Fruit fly (Drosophila melanogaster) whole organism, adult: ENCODE data around the gene Snx17.

Experiments used
- CG11617 ChIP-seq: fragments of 200-800 bp; sonication (Bioruptor generic); optimal IDR thresholded peaks from 2 replicates; lab custom pipeline; 2017; ENCODE audit warnings: mild to moderate bottlenecking, missing biosample characterization, missing genetic modification reagents, missing genetic modification characterization
- CG12768 ChIP-seq: fragments of 200-800 bp; sonication (Bioruptor generic); optimal IDR thresholded peaks from 2 replicates; lab custom pipeline; 2017; ENCODE audit warnings: missing biosample characterization, missing genetic modification characterization, mild to moderate bottlenecking, moderate library complexity, missing genetic modification reagents
- CG14711 ChIP-seq: fragments of 200-800 bp; sonication (Bioruptor generic); optimal IDR thresholded peaks from 2 replicates; lab custom pipeline; 2018; ENCODE audit warnings: missing biosample characterization, mild to moderate bottlenecking, missing genetic modification characterization, moderate library complexity
- CG1620 ChIP-seq: fragments of 200-800 bp; sonication (Bioruptor generic); optimal IDR thresholded peaks from 2 replicates; lab custom pipeline; 2016; ENCODE audit warnings: missing biosample characterization, missing genetic modification characterization
- CG33017 ChIP-seq: fragments of 200-800 bp; sonication (Bioruptor generic); optimal IDR thresholded peaks from 2 replicates; lab custom pipeline; 2018; ENCODE audit warnings: missing biosample characterization, mild to moderate bottlenecking, missing genetic modification characterization, moderate library complexity
- CG5204 ChIP-seq: fragments of 200-800 bp; sonication (Bioruptor generic); optimal IDR thresholded peaks from 2 replicates; lab custom pipeline; 2016; ENCODE audit warnings: missing biosample characterization, missing genetic modification characterization
- CG7045 ChIP-seq: fragments of 200-800 bp; sonication (Bioruptor generic); optimal IDR thresholded peaks from 2 replicates; lab custom pipeline; 2017; ENCODE audit warnings: missing biosample characterization, mild to moderate bottlenecking, missing genetic modification characterization
- CG7101 ChIP-seq: fragments of 200-800 bp; sonication (Bioruptor generic); optimal IDR thresholded peaks from 2 replicates; lab custom pipeline; 2018; ENCODE audit warnings: missing biosample characterization, mild to moderate bottlenecking, missing genetic modification characterization, moderate library complexity
- Clk ChIP-seq: fragments of 200-800 bp; sonication (Bioruptor generic); optimal IDR thresholded peaks from 2 replicates; lab custom pipeline; 2017; ENCODE audit warnings: missing biosample characterization, missing genetic modification characterization
- Crg-1 ChIP-seq: fragments of 200-800 bp; sonication (Bioruptor generic); optimal IDR thresholded peaks from 2 replicates; lab custom pipeline; 2016; ENCODE audit warnings: missing biosample characterization, missing genetic modification characterization
- Hr96 ChIP-seq: fragments of 200-800 bp; sonication (Bioruptor generic); optimal IDR thresholded peaks from 2 replicates; lab custom pipeline; 2016; ENCODE audit warnings: missing biosample characterization, missing genetic modification characterization
- Mnt ChIP-seq: fragments of 200-800 bp; sonication (Bioruptor generic); optimal IDR thresholded peaks from 2 replicates; lab custom pipeline; 2016; ENCODE audit warnings: missing biosample characterization, mild to moderate bottlenecking, missing genetic modification characterization
- bab1 ChIP-seq: fragments of 200-800 bp; sonication (Bioruptor generic); optimal IDR thresholded peaks from 3 replicates; lab custom pipeline; 2019; ENCODE audit warnings: missing biosample characterization, mild to moderate bottlenecking, missing genetic modification characterization, moderate library complexity
- cic ChIP-seq: fragments of 200-800 bp; sonication (Bioruptor generic); optimal IDR thresholded peaks from 2 replicates; lab custom pipeline; 2017; ENCODE audit warnings: missing biosample characterization, mild to moderate bottlenecking, missing genetic modification characterization, moderate library complexity
- cnc ChIP-seq, 2 experiments: fragments of >200 bp; optimal IDR thresholded peaks; 2 replicates each; lab custom pipeline; 2017
- kay ChIP-seq: fragments of 200-800 bp; sonication (Bioruptor generic); peaks from one replicate; lab custom pipeline; 2016; ENCODE audit warnings: missing biosample characterization, missing genetic modification characterization, borderline replicate concordance
- ovo ChIP-seq: fragments of 200-800 bp; sonication (Bioruptor generic); optimal IDR thresholded peaks from 2 replicates; lab custom pipeline; 2016; ENCODE audit warnings: missing biosample characterization, missing genetic modification characterization
- pad ChIP-seq: fragments of 200-800 bp; sonication (Bioruptor generic); optimal IDR thresholded peaks from 3 replicates; lab custom pipeline; 2017; ENCODE audit warnings: missing biosample characterization, missing genetic modification characterization, mild to moderate bottlenecking, moderate library complexity, missing genetic modification reagents
- tj ChIP-seq: fragments of 200-800 bp; sonication (Bioruptor generic); optimal IDR thresholded peaks from 3 replicates; lab custom pipeline; 2017; ENCODE audit warnings: missing biosample characterization, mild to moderate bottlenecking, missing genetic modification characterization, moderate library complexity
- toe ChIP-seq: fragments of 200-800 bp; sonication (Bioruptor generic); optimal IDR thresholded peaks from 2 replicates; lab custom pipeline; 2016; ENCODE audit warnings: missing biosample characterization, missing genetic modification characterization

Snx17 gene

dm6 chr2L:10238726-10239652 lies 32.2 kb upstream of the Snx17 start, which contains the start of gene me31B:
Gene me31B (plus strand): TSS chr2L:10239341.
- TF ChIP-seq CG33017 (tag; lab: Kevin White, UChicago), result no peak
- TF ChIP-seq kay (GFP tag; lab: Kevin White, UChicago), result peak; percentile 70
- no peak for TF ChIP-seq Crg-1 (GFP tag; lab: Kevin White, UChicago)
- TF ChIP-seq Hr96 (GFP tag; lab: Kevin White, UChicago), result no peak
- no peak for TF ChIP-seq CG12768 (GFP tag; lab: Kevin White, UChicago)
- no peak for TF ChIP-seq pad (GFP tag; lab: Kevin White, UChicago)
- TF ChIP-seq Mnt (GFP tag; lab: Kevin White, UChicago), result no peak
- TF ChIP-seq tj (GFP tag; lab: Kevin White, UChicago), result peak; percentile 30
- no peak for TF ChIP-seq ovo (GFP tag; lab: Kevin White, UChicago)

DNA sequence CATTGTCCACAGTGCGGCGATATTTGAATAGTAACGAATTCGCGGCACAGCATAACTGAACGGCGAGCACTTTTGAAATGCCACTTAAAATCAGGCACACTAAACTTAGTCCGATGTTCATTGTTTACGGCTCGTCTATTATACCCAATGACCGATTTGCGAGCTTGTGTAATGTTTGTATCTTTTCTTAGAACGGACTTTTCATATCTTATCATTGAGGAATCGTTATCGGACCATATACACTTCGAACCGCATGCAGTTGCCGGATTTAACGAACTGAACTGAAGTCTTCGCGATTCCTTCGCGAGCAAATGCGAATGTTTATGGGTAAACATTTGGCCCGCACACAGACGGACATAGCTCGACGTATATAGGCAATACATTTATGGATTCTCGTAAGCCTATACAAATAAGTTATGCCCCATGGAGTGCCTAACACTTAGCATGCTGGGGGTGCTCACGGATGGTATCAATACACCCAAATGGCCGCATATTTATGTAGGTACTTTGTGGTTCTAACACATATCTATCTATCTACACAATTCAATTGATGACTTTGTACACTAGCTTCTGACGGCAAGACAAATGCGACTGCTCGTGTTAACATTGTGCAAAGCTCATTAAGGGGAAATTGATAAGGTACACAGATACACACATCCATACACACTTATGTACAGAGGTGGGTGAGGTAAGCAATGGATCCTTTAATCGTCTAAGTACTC lies 31.1 kb upstream of the Snx17 start, which contains the start of gene mthl15:
TSS of gene mthl15 (minus strand) at position 593 of the 722 bp plus-strand sequence.
- TF ChIP-seq ovo (GFP tag; lab: Kevin White, UChicago) (no peak), CG11617 (GFP tag; lab: Kevin White, UChicago) (no peak), pad (GFP tag; lab: Kevin White, UChicago) (peak; percentile 80), Hr96 (GFP tag; lab: Kevin White, UChicago) (no peak), CG12768 (GFP tag; lab: Kevin White, UChicago) (peak; percentile 35), cnc (optimal IDR thresholded peaks at IDR 0.05; lab: Kevin White, UChicago) (no peak), CG14711 (no peak), cic (peak; percentile 72), CG7045 (GFP tag; lab: Kevin White, UChicago) (no peak)

DNA sequence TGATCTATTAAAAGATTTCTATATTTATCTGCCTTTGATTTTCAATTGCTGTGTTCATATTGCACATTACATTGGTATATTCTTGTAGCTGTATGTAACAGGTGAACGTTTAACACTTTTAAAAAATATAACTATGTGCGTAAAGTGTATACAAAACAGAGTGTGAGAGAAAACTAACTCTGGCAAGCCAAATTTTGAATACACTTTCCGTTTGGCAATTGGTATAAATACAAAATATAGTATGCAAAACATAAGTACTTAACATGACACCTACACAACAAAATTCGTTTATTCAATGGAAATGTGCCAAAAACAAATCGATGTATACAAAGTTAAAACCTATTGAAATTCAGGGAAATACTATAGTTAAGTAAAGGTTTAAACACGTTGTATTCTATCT lies 26.1 kb upstream of the Snx17 start:
- TF ChIP-seq CG33017 (tag; lab: Kevin White, UChicago), result no peak
- no peak for TF ChIP-seq cnc (optimal IDR thresholded peaks at IDR 0.05; lab: Kevin White, UChicago)
- TF ChIP-seq CG11617 (GFP tag; lab: Kevin White, UChicago), result peak; percentile 29
- peak; percentile 91 for TF ChIP-seq kay (GFP tag; lab: Kevin White, UChicago)
- no peak for TF ChIP-seq CG1620 (GFP tag; lab: Kevin White, UChicago)
- TF ChIP-seq CG7045 (GFP tag; lab: Kevin White, UChicago), result no peak
- no peak for TF ChIP-seq CG7101
- TF ChIP-seq cic, result peak; percentile 46

DNA sequence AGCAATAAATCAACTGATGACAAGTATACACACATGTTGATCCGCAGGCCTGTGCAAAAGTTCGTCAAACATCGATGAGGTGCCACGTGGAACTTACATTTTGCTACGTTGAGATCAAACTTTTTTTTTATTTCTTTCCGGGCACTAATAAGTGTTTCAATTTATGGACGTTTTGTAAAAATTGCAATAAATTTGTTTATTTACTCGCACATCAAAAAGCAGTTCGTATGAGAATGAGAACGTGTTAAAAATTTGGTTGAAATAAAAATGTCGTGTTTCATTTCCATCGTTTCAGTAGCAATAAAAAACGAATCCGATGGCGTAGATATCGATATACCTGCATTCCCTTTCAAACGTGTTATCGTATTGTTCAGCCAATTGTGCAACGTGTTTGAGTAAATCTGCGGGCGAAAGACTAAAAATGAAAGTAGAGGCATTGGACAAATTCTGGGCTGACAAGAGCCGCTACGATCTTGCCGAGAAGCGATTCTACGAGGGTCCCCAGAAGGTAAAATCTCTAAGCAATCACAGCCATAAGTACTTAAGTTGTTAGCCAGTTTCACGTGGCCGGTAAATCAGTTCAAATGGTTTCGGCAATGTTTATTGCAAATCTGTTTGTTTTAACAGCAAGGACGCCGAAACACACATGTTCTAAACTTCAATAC lies 25.5 kb upstream of the Snx17 start, which contains the start of gene eEF1delta:
TSS of gene eEF1delta (plus strand) at position 356 of the 665 bp plus-strand sequence.
- peak in 1 of 2 experiments; percentile 3 for TF ChIP-seq cnc (optimal IDR thresholded peaks at IDR 0.05; lab: Kevin White, UChicago)
- no peak for TF ChIP-seq Crg-1 (GFP tag; lab: Kevin White, UChicago)
- no peak for TF ChIP-seq tj (GFP tag; lab: Kevin White, UChicago)
- no peak for TF ChIP-seq Clk (GFP tag; lab: Kevin White, UChicago)
- TF ChIP-seq CG12768 (GFP tag; lab: Kevin White, UChicago), result no peak
- TF ChIP-seq CG33017 (tag; lab: Kevin White, UChicago), result no peak
- TF ChIP-seq toe, result no peak
- peak; percentile 68 for TF ChIP-seq Mnt (GFP tag; lab: Kevin White, UChicago)
- TF ChIP-seq kay (GFP tag; lab: Kevin White, UChicago), result no peak
- TF ChIP-seq Hr96 (GFP tag; lab: Kevin White, UChicago), result no peak
- no peak for TF ChIP-seq ovo (GFP tag; lab: Kevin White, UChicago)
- TF ChIP-seq CG7045 (GFP tag; lab: Kevin White, UChicago), result no peak
- no peak for TF ChIP-seq cic
- TF ChIP-seq pad (GFP tag; lab: Kevin White, UChicago), result no peak
- TF ChIP-seq CG7101, result no peak
- TF ChIP-seq CG5204 (GFP tag; lab: Kevin White, UChicago), result no peak
- TF ChIP-seq CG14711, result no peak
- TF ChIP-seq CG1620 (GFP tag; lab: Kevin White, UChicago), result no peak
- TF ChIP-seq bab1 (GFP tag; lab: Kevin White, UChicago), result peak; percentile 18
- TF ChIP-seq CG11617 (GFP tag; lab: Kevin White, UChicago), result peak; percentile 47

- TF ChIP-seq CG5204 (GFP tag; lab: Kevin White, UChicago) (no peak), Clk (GFP tag; lab: Kevin White, UChicago) (no peak), kay (GFP tag; lab: Kevin White, UChicago) (no peak), ovo (GFP tag; lab: Kevin White, UChicago) (no peak), Mnt (GFP tag; lab: Kevin White, UChicago) (no peak), CG33017 (tag; lab: Kevin White, UChicago) (no peak), Hr96 (GFP tag; lab: Kevin White, UChicago) (no peak)
Observed at dm6 chr2L:10231510-10231909, 24.7 kb upstream of the Snx17 start, which contains the start of gene ova. Gene ova (minus strand): TSS chr2L:10231692.
